Worm (Caenorhabditis elegans) whole organism, early embryonic: ENCODE results near the gene F48E3.6.
A peak's percentile ranks its signal among the peaks of the same experiment; 100 is the strongest.

Experiments used
- B0310.2 ChIP-seq: sonication (generic microtip); optimal IDR thresholded peaks from 2 replicates; lab custom pipeline; 2016; ENCODE audit warnings: mild to moderate bottlenecking, missing genetic modification characterization, missing compliant biosample characterization
- F13C5.2 ChIP-seq: sonication (generic microtip); optimal IDR thresholded peaks from 2 replicates; lab custom pipeline; 2017; ENCODE audit warnings: mild to moderate bottlenecking, missing genetic modification characterization, inconsistent platforms, missing compliant biosample characterization
- aly-1 ChIP-seq: sonication (generic microtip); optimal IDR thresholded peaks from 2 replicates; lab custom pipeline; 2016; ENCODE audit warnings: missing genetic modification characterization, missing compliant biosample characterization
- ama-1 ChIP-seq: fragments of 150-350 bp; optimal IDR thresholded peaks from 2 replicates; lab custom pipeline; 2014
- ceh-13 ChIP-seq: fragments of 200-800 bp; sonication (Bioruptor generic); optimal IDR thresholded peaks from 2 replicates; lab custom pipeline; 2018; ENCODE audit warnings: mild to moderate bottlenecking, missing genetic modification characterization, missing compliant biosample characterization
- ceh-36 ChIP-seq: sonication (generic microtip); optimal IDR thresholded peaks from 2 replicates; lab custom pipeline; 2016; ENCODE audit warnings: missing genetic modification characterization, inconsistent platforms, missing compliant biosample characterization
- ets-7 ChIP-seq: sonication (generic microtip); optimal IDR thresholded peaks from 2 replicates; lab custom pipeline; 2016; ENCODE audit warnings: missing genotype, missing genetic modification characterization, missing compliant biosample characterization
- flt-1 ChIP-seq: fragments of 200-800 bp; sonication (Bioruptor generic); IDR thresholded peaks from 2 replicates; pipeline ENCODE4 v1.3.6; 2022; ENCODE audit warnings: missing genetic modification characterization, missing compliant biosample characterization
- hmbx-1 ChIP-seq: sonication (generic microtip); optimal IDR thresholded peaks from 2 replicates; lab custom pipeline; 2016; ENCODE audit warnings: mild to moderate bottlenecking, missing genetic modification characterization, missing compliant biosample characterization
- hmg-4 ChIP-seq: fragments of 200-800 bp; sonication (Bioruptor generic); optimal IDR thresholded peaks from 2 replicates; lab custom pipeline; 2018; ENCODE audit warnings: mild to moderate bottlenecking, missing genetic modification characterization, missing compliant biosample characterization
- hnd-1 ChIP-seq: sonication (generic microtip); optimal IDR thresholded peaks from 2 replicates; lab custom pipeline; 2016; ENCODE audit warnings: missing genetic modification characterization, missing compliant biosample characterization
- pes-1 ChIP-seq: fragments of 200-800 bp; sonication (Bioruptor generic); IDR thresholded peaks from 2 replicates; pipeline ENCODE4 v1.3.6; 2022; ENCODE audit warnings: missing genetic modification reagents, missing genetic modification characterization, missing compliant biosample characterization
- scrt-1 ChIP-seq: fragments of 200-800 bp; sonication (Bioruptor generic); IDR thresholded peaks from 2 replicates; pipeline ENCODE4 v1.3.6; 2022; ENCODE audit warnings: missing genetic modification characterization, missing compliant biosample characterization
- sea-1 ChIP-seq: fragments of 200-800 bp; sonication (Bioruptor generic); conservative IDR thresholded peaks from 2 replicates; pipeline ENCODE4 v1.3.6; 2022; ENCODE audit warnings: missing genetic modification characterization, missing compliant biosample characterization
- tbx-11 ChIP-seq: fragments of 200-800 bp; sonication (Bioruptor generic); IDR thresholded peaks from 2 replicates; pipeline ENCODE4 v1.3.6; 2022; ENCODE audit warnings: missing genetic modification characterization, missing compliant biosample characterization
- tbx-37 ChIP-seq: fragments of 200-800 bp; sonication (Bioruptor generic); conservative IDR thresholded peaks from 2 replicates; pipeline ENCODE4 v1.3.6; 2022; ENCODE audit warnings: missing genetic modification reagents, missing genetic modification characterization, missing compliant biosample characterization
- tra-4 ChIP-seq: sonication (generic microtip); optimal IDR thresholded peaks from 2 replicates; lab custom pipeline; 2017; ENCODE audit warnings: missing genetic modification characterization, missing compliant biosample characterization

Gene F48E3.6

ce11 chrX:7534454-7534853, 31.7 kb upstream of the F48E3.6 start:
- TF ChIP-seq ceh-36 (tag; lab: Kevin White, UChicago) (no peak), pes-1 (no peak), ceh-13 (GFP tag; lab: Kevin White, UChicago) (no peak), tbx-11 (GFP tag; lab: Robert Waterston, UW) (no peak), ets-7 (tag; lab: Kevin White, UChicago) (no peak), scrt-1 (GFP tag; lab: Robert Waterston, UW) (no peak), hmbx-1 (tag; lab: Kevin White, UChicago) (no peak), aly-1 (tag; lab: Kevin White, UChicago) (no peak), flt-1 (no peak), B0310.2 (tag; lab: Kevin White, UChicago) (no peak), F13C5.2 (tag; lab: Kevin White, UChicago) (no peak)

ce11 chrX:7532632-7533031, 29.9 kb upstream of the F48E3.6 start, which contains the start of gene ceh-14:
TSS of gene ceh-14 (minus strand) at chrX:7532732.
- TF ChIP-seq B0310.2 (tag; lab: Kevin White, UChicago) (no peak), tra-4 (tag; lab: Kevin White, UChicago) (no peak), ceh-36 (tag; lab: Kevin White, UChicago) (no peak), ceh-13 (GFP tag; lab: Kevin White, UChicago) (no peak), flt-1 (no peak), hnd-1 (tag; lab: Kevin White, UChicago) (no peak), tbx-37 (no peak), scrt-1 (GFP tag; lab: Robert Waterston, UW) (no peak), tbx-11 (GFP tag; lab: Robert Waterston, UW) (no peak), hmbx-1 (tag; lab: Kevin White, UChicago) (no peak), sea-1 (GFP tag; lab: Robert Waterston, UW) (no peak), hmg-4 (GFP tag; lab: Kevin White, UChicago) (no peak), ama-1 (lab: Kevin White, UChicago) (no peak), F13C5.2 (tag; lab: Kevin White, UChicago) (no peak), aly-1 (tag; lab: Kevin White, UChicago) (no peak), ets-7 (tag; lab: Kevin White, UChicago) (no peak), pes-1 (no peak)

- TF ChIP-seq F13C5.2 (tag; lab: Kevin White, UChicago) (no peak), ceh-36 (tag; lab: Kevin White, UChicago) (no peak), B0310.2 (tag; lab: Kevin White, UChicago) (no peak), tbx-37 (no peak), hmbx-1 (tag; lab: Kevin White, UChicago) (no peak), ceh-13 (GFP tag; lab: Kevin White, UChicago) (no peak), hnd-1 (tag; lab: Kevin White, UChicago) (no peak), hmg-4 (GFP tag; lab: Kevin White, UChicago) (no peak), ama-1 (lab: Kevin White, UChicago) (no peak), aly-1 (tag; lab: Kevin White, UChicago) (no peak), sea-1 (GFP tag; lab: Robert Waterston, UW) (no peak), pes-1 (no peak), flt-1 (no peak), tbx-11 (GFP tag; lab: Robert Waterston, UW) (no peak)
Observed at ce11 chrX:7525271-7525670, 22.6 kb upstream of the F48E3.6 start, which contains the start of gene F46C8.3. TSS of gene F46C8.3 (plus strand) at chrX:7525571.

- TF ChIP-seq tbx-11 (GFP tag; lab: Robert Waterston, UW) (no peak), flt-1 (no peak), ama-1 (lab: Kevin White, UChicago) (no peak), ceh-36 (tag; lab: Kevin White, UChicago) (no peak), sea-1 (GFP tag; lab: Robert Waterston, UW) (no peak), hnd-1 (tag; lab: Kevin White, UChicago) (no peak), hmbx-1 (tag; lab: Kevin White, UChicago) (no peak), ets-7 (tag; lab: Kevin White, UChicago) (no peak), tra-4 (tag; lab: Kevin White, UChicago) (no peak), B0310.2 (tag; lab: Kevin White, UChicago) (no peak), scrt-1 (GFP tag; lab: Robert Waterston, UW) (no peak), F13C5.2 (tag; lab: Kevin White, UChicago) (no peak), tbx-37 (no peak), aly-1 (tag; lab: Kevin White, UChicago) (no peak), hmg-4 (GFP tag; lab: Kevin White, UChicago) (no peak), ceh-13 (GFP tag; lab: Kevin White, UChicago) (no peak), pes-1 (no peak)
Observed at ce11 chrX:7523799-7524198, 21.1 kb upstream of the F48E3.6 start.

- no peak for TF ChIP-seq tbx-11 (GFP tag; lab: Robert Waterston, UW)
- TF ChIP-seq scrt-1 (GFP tag; lab: Robert Waterston, UW) = 0 out of 2 replicates have a peak, but pooled peaks have one; percentile 40
Observed at ce11 chrX:7522595-7522994, 19.9 kb upstream of the F48E3.6 start.

ce11 chrX:7519569-7519968, 16.9 kb upstream of the F48E3.6 start, which contains the start of gene chts-1:
TSS of gene chts-1 (minus strand) at chrX:7519669.
- TF ChIP-seq tra-4 (tag; lab: Kevin White, UChicago) (no peak), flt-1 (no peak), sea-1 (GFP tag; lab: Robert Waterston, UW) (no peak), tbx-11 (GFP tag; lab: Robert Waterston, UW) (no peak), ets-7 (tag; lab: Kevin White, UChicago) (no peak), pes-1 (no peak), hmg-4 (GFP tag; lab: Kevin White, UChicago) (no peak), hnd-1 (tag; lab: Kevin White, UChicago) (no peak), scrt-1 (GFP tag; lab: Robert Waterston, UW) (no peak)

- TF ChIP-seq ets-7 (tag; lab: Kevin White, UChicago) (no peak), aly-1 (tag; lab: Kevin White, UChicago) (no peak), scrt-1 (GFP tag; lab: Robert Waterston, UW) (no peak), B0310.2 (tag; lab: Kevin White, UChicago) (no peak), flt-1 (no peak), sea-1 (GFP tag; lab: Robert Waterston, UW) (no peak), tra-4 (tag; lab: Kevin White, UChicago) (no peak), tbx-37 (no peak), pes-1 (no peak), hmg-4 (GFP tag; lab: Kevin White, UChicago) (no peak)
Observed at ce11 chrX:7512714-7513113, 10.0 kb upstream of the F48E3.6 start.
